Worm (Caenorhabditis elegans) whole organism, young adult: ENCODE measurements around the gene fbxa-131.
"Not testable (repeated sequence)": the region's sequence is repeated elsewhere in the genome, so short reads cannot be mapped to it uniquely, and the experiment has no call there.

Experiments used
- B0019.2 ChIP-seq: fragments of 200-800 bp; sonication (Bioruptor generic); conservative IDR thresholded peaks from 2 replicates; pipeline ENCODE4 v1.3.6; 2022; ENCODE audit warnings: missing genetic modification reagents, missing genetic modification characterization, missing compliant biosample characterization
- D2030.7 ChIP-seq: fragments of 200-800 bp; sonication (Bioruptor generic); IDR thresholded peaks from 2 replicates; pipeline ENCODE4 v1.3.6; 2022; ENCODE audit warnings: missing genetic modification reagents, missing genetic modification characterization, missing compliant biosample characterization
- F23B12.7 ChIP-seq: sonication (generic microtip); optimal IDR thresholded peaks from 2 replicates; lab custom pipeline; 2017; ENCODE audit warnings: missing genetic modification characterization, mild to moderate bottlenecking, missing compliant biosample characterization, antibody characterized with exemption, moderate library complexity; ENCODE audit not compliant: insufficient read depth
- F49E8.2 ChIP-seq: sonication (generic microtip); optimal IDR thresholded peaks from 3 replicates; lab custom pipeline; 2017; ENCODE audit warnings: missing genetic modification characterization, mild to moderate bottlenecking, missing compliant biosample characterization, antibody characterized with exemption, moderate library complexity; ENCODE audit not compliant: insufficient read depth
- F57A8.1 ChIP-seq: fragments of 200-800 bp; sonication (Bioruptor generic); optimal IDR thresholded peaks from 2 replicates; lab custom pipeline; 2018; ENCODE audit warnings: mild to moderate bottlenecking, missing genetic modification characterization, moderate library complexity, missing compliant biosample characterization
- Y79H2A.3 ChIP-seq: fragments of 200-800 bp; sonication (Bioruptor generic); conservative IDR thresholded peaks from 2 replicates; pipeline ENCODE4 v1.3.6; 2022; ENCODE audit warnings: missing genetic modification reagents, missing genetic modification characterization, missing compliant biosample characterization
- Y95B8A.8 ChIP-seq: fragments of 200-800 bp; sonication (Bioruptor generic); IDR thresholded peaks from 2 replicates; pipeline ENCODE4 v1.3.6; 2022; ENCODE audit warnings: missing genetic modification reagents, missing genetic modification characterization, missing compliant biosample characterization
- ZK185.1 ChIP-seq: sonication (generic microtip); optimal IDR thresholded peaks from 2 replicates; lab custom pipeline; 2016; ENCODE audit warnings: mild to moderate bottlenecking, missing genetic modification characterization, missing compliant biosample characterization; ENCODE audit not compliant: poor library complexity, severe bottlenecking
- ama-1 ChIP-seq, 3 experiments: fragments of 150-350 bp in 1 of 3; sonication (generic microtip) in 2 of 3; optimal IDR thresholded peaks; 2 replicates each; lab custom pipeline; 2014 to 2018; ENCODE audit warnings: missing biosample characterization in 2 of 3, missing genetic modification characterization in 2 of 3, missing genetic modification reagents in 2 of 3
- atf-7 ChIP-seq: sonication (generic microtip); optimal IDR thresholded peaks from 2 replicates; lab custom pipeline; 2017; ENCODE audit warnings: mild to moderate bottlenecking, missing genetic modification characterization, missing compliant biosample characterization
- athp-1 ChIP-seq: sonication (generic microtip); optimal IDR thresholded peaks from 2 replicates; lab custom pipeline; 2017; ENCODE audit warnings: mild to moderate bottlenecking, missing genetic modification characterization, missing compliant biosample characterization
- attf-3 ChIP-seq: fragments of 200-800 bp; sonication (Bioruptor generic); conservative IDR thresholded peaks from 2 replicates; pipeline ENCODE4 v1.3.6; 2022; ENCODE audit warnings: missing genetic modification reagents, missing genetic modification characterization, missing compliant biosample characterization
- attf-6 ChIP-seq: fragments of 200-800 bp; sonication (Bioruptor generic); IDR thresholded peaks from 2 replicates; pipeline ENCODE4 v1.3.6; 2022; ENCODE audit warnings: missing genetic modification reagents, missing genetic modification characterization, missing compliant biosample characterization
- bed-1 ChIP-seq: fragments of 200-800 bp; sonication (Bioruptor generic); IDR thresholded peaks from 2 replicates; pipeline ENCODE4 v1.3.6; 2022; ENCODE audit warnings: missing genetic modification reagents, missing genetic modification characterization, missing compliant biosample characterization
- cebp-2 ChIP-seq: fragments of 200-800 bp; sonication (Bioruptor generic); IDR thresholded peaks from 2 replicates; pipeline ENCODE4 v1.3.6; 2022; ENCODE audit warnings: missing genetic modification characterization, missing compliant biosample characterization
- ceh-40 ChIP-seq: fragments of 200-800 bp; sonication (Bioruptor generic); IDR thresholded peaks from 2 replicates; pipeline ENCODE4 v1.3.6; 2022; ENCODE audit warnings: missing genetic modification characterization, missing compliant biosample characterization
- dpff-1 ChIP-seq: sonication (generic microtip); optimal IDR thresholded peaks from 2 replicates; lab custom pipeline; 2017; ENCODE audit warnings: mild to moderate bottlenecking, missing genetic modification characterization, missing compliant biosample characterization
- ets-4 ChIP-seq: fragments of 200-800 bp; sonication (Bioruptor generic); optimal IDR thresholded peaks from 2 replicates; lab custom pipeline; 2018; ENCODE audit warnings: mild to moderate bottlenecking, missing genetic modification characterization, missing compliant biosample characterization
- fkh-3 ChIP-seq: sonication (generic microtip); optimal IDR thresholded peaks from 2 replicates; lab custom pipeline; 2016; ENCODE audit warnings: mild to moderate bottlenecking, missing genetic modification characterization, missing compliant biosample characterization
- gei-17 ChIP-seq: fragments of 200-800 bp; sonication (Bioruptor generic); optimal IDR thresholded peaks from 2 replicates; lab custom pipeline; 2018; ENCODE audit warnings: mild to moderate bottlenecking, missing genetic modification characterization, missing compliant biosample characterization
- him-1 ChIP-seq: sonication (generic microtip); optimal IDR thresholded peaks from 2 replicates; lab custom pipeline; 2016; ENCODE audit warnings: missing genotype, missing genetic modification reagents, missing genetic modification characterization, missing compliant biosample characterization
- hmg-1.2 ChIP-seq: fragments of 200-800 bp; sonication (Bioruptor generic); IDR thresholded peaks from 2 replicates; pipeline ENCODE4 v1.3.6; 2022; ENCODE audit warnings: missing genetic modification reagents, missing genetic modification characterization, missing compliant biosample characterization
- hmg-20 ChIP-seq: fragments of 200-800 bp; sonication (Bioruptor generic); IDR thresholded peaks from 2 replicates; pipeline ENCODE4 v1.3.6; 2022; ENCODE audit warnings: missing genetic modification reagents, missing genetic modification characterization, missing compliant biosample characterization
- hrde-1 ChIP-seq: sonication (generic microtip); optimal IDR thresholded peaks from 2 replicates; lab custom pipeline; 2016; ENCODE audit warnings: missing genetic modification characterization, mild to moderate bottlenecking, missing compliant biosample characterization, moderate library complexity, missing genotype, missing genetic modification reagents, borderline replicate concordance
- lir-1 ChIP-seq: fragments of 200-800 bp; sonication (Bioruptor generic); conservative IDR thresholded peaks from 2 replicates; pipeline ENCODE4 v1.3.6; 2022; ENCODE audit warnings: missing genetic modification reagents, missing genetic modification characterization, missing compliant biosample characterization
- lsl-1 ChIP-seq: fragments of 200-800 bp; sonication (Bioruptor generic); optimal IDR thresholded peaks from 2 replicates; lab custom pipeline; 2018; ENCODE audit warnings: mild to moderate bottlenecking, missing genetic modification characterization, moderate library complexity, missing compliant biosample characterization
- lsy-27 ChIP-seq: sonication (generic microtip); optimal IDR thresholded peaks from 2 replicates; lab custom pipeline; 2017; ENCODE audit warnings: missing genetic modification characterization, mild to moderate bottlenecking, missing compliant biosample characterization, antibody characterized with exemption, missing genotype, borderline replicate concordance; ENCODE audit not compliant: insufficient read depth
- madf-6 ChIP-seq: fragments of 200-800 bp; sonication (Bioruptor generic); IDR thresholded peaks from 2 replicates; pipeline ENCODE4 v1.3.6; 2022; ENCODE audit warnings: missing genetic modification reagents, missing genetic modification characterization, missing compliant biosample characterization
- mcd-1 ChIP-seq: fragments of 200-800 bp; sonication (Bioruptor generic); IDR thresholded peaks from 2 replicates; pipeline ENCODE4 v1.3.6; 2022; ENCODE audit warnings: missing genetic modification reagents, missing genetic modification characterization, missing compliant biosample characterization
- mel-28 ChIP-seq: sonication (generic microtip); optimal IDR thresholded peaks from 2 replicates; lab custom pipeline; 2016; ENCODE audit warnings: borderline replicate concordance, mild to moderate bottlenecking, missing genetic modification characterization, missing compliant biosample characterization
- nfya-1 ChIP-seq: sonication (generic microtip); optimal IDR thresholded peaks from 2 replicates; lab custom pipeline; 2017; ENCODE audit warnings: antibody characterized with exemption, missing compliant biosample characterization, missing genetic modification characterization, borderline replicate concordance; ENCODE audit not compliant: insufficient read depth
- nhr-80 ChIP-seq: sonication (generic microtip); optimal IDR thresholded peaks from 2 replicates; lab custom pipeline; 2016; ENCODE audit warnings: missing genetic modification characterization, missing compliant biosample characterization
- pbrm-1 ChIP-seq: fragments of 200-800 bp; sonication (Bioruptor generic); IDR thresholded peaks from 2 replicates; pipeline ENCODE4 v1.3.6; 2022; ENCODE audit warnings: missing genetic modification reagents, missing genetic modification characterization, missing compliant biosample characterization
- repo-1 ChIP-seq: sonication (generic microtip); optimal IDR thresholded peaks from 2 replicates; lab custom pipeline; 2017; ENCODE audit warnings: mild to moderate bottlenecking, missing genetic modification characterization, missing compliant biosample characterization
- snpc-4 ChIP-seq, 5 experiments: fragments of 150-350 bp in 1 of 5; sonication (generic microtip) in 4 of 5; optimal IDR thresholded peaks; 2 replicates each; lab custom pipeline; 2014 to 2018; ENCODE audit warnings: missing genetic modification characterization in 5 of 5, missing biosample characterization in 3 of 5, antibody characterized with exemption in 2 of 5, mild to moderate bottlenecking in 2 of 5, missing compliant biosample characterization in 2 of 5, missing genotype in 2 of 5, moderate library complexity in 2 of 5, missing genetic modification reagents in 1 of 5
- sptf-2 ChIP-seq: fragments of 200-800 bp; sonication (Bioruptor generic); optimal IDR thresholded peaks from 2 replicates; lab custom pipeline; 2018; ENCODE audit warnings: mild to moderate bottlenecking, missing genetic modification characterization, missing compliant biosample characterization
- tbx-9 ChIP-seq: sonication (generic microtip); optimal IDR thresholded peaks from 2 replicates; lab custom pipeline; 2016; ENCODE audit warnings: borderline replicate concordance, missing genetic modification characterization, inconsistent platforms, missing compliant biosample characterization
- unc-130 ChIP-seq: sonication (generic microtip); optimal IDR thresholded peaks from 2 replicates; lab custom pipeline; 2016; ENCODE audit warnings: missing genetic modification reagents, missing genetic modification characterization, missing compliant biosample characterization
- xnd-1 ChIP-seq: sonication (generic microtip); optimal IDR thresholded peaks from 2 replicates; lab custom pipeline; 2016; ENCODE audit warnings: missing genotype, missing genetic modification reagents, missing genetic modification characterization, missing compliant biosample characterization
- ztf-22 ChIP-seq: fragments of 200-800 bp; sonication (Bioruptor generic); optimal IDR thresholded peaks from 2 replicates; lab custom pipeline; 2018; ENCODE audit warnings: mild to moderate bottlenecking, missing genetic modification characterization, moderate library complexity, missing compliant biosample characterization
- ztf-28 ChIP-seq: fragments of 200-800 bp; sonication (Bioruptor generic); IDR thresholded peaks from 2 replicates; pipeline ENCODE4 v1.3.6; 2022; ENCODE audit warnings: missing genetic modification reagents, missing genetic modification characterization, missing compliant biosample characterization

fbxa-131 gene

DNA sequence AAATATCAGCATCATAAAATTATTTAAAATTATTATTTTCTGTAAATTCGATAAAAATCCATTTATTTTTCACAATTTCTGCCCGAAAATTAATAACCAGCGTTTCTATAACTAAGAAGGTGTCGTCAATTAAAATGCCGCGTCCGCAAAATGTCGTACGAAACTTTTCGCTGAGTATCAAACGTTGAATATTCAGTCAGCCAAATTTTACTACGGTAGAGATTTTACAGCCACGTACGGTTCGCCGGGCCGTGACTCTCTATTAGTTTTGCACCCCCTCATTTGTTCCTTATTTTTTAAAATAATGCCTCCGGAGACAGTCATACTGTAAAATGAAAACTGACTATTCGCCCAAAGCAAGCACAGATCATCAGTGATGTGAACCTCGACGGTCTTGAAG lies 32.6 kb downstream of the fbxa-131 start:
- TF ChIP-seq lsl-1 (GFP tag; lab: Kevin White, UChicago) (peak; percentile 19), D2030.7 (GFP tag; lab: Robert Waterston, UW) (peak; percentile 32; the same call in 1 of the 2 replicates), madf-6 (GFP tag; lab: Robert Waterston, UW) (peak; percentile 64), hrde-1 (tag; lab: Kevin White, UChicago) (peak; percentile 2), xnd-1 (peak; percentile 86), hmg-1.2 (peak; percentile 65), unc-130 (GFP tag; lab: Kevin White, UChicago) (peak; percentile 60), snpc-4 (tag; optimal IDR thresholded peaks at IDR 0.05; lab: Kevin White, UChicago) (peak in 1 of 4 experiments; percentile 56)
- TF ChIP-seq snpc-4 (GFP tag; optimal IDR thresholded peaks at IDR 0.05; lab: Kevin White, UChicago) = not testable (repeated sequence)

DNA sequence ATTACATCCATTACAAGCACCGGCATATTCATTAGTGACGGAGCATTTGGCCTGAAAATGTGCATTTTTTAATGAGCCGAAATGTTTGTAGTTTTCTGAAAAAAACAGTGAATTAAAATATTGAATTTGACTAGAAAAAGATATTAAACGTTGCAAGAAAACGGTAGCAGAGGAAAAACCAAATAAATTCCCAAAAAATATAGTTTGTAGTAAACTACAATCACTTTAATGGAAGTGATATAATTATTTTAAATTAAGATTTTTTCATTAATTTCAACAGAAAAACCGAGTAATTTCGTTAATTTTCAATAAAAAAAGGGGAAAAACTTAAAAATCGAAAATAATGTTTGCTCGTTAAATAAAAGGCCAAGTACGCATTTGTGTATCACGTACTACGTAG lies 33.4 kb downstream of the fbxa-131 start, which contains the start of gene M162.15:
M162.15 (minus strand) TSS at position 101 of the 400 bp plus-strand sequence.
- TF ChIP-seq attf-3 (no peak), repo-1 (tag; lab: Kevin White, UChicago) (no peak), bed-1 (GFP tag; lab: Robert Waterston, UW) (no peak), xnd-1 (no peak), ceh-40 (GFP tag; lab: Robert Waterston, UW) (no peak), ets-4 (GFP tag; lab: Kevin White, UChicago) (no peak), fkh-3 (tag; lab: Kevin White, UChicago) (no peak), gei-17 (no peak), F23B12.7 (tag; lab: Kevin White, UChicago) (no peak), attf-6 (GFP tag; lab: Robert Waterston, UW) (no peak), cebp-2 (no peak), nfya-1 (no peak), hrde-1 (tag; lab: Kevin White, UChicago) (no peak), hmg-1.2 (no peak), madf-6 (GFP tag; lab: Robert Waterston, UW) (no peak), mcd-1 (GFP tag; lab: Robert Waterston, UW) (no peak), hmg-20 (GFP tag; lab: Robert Waterston, UW) (no peak), sptf-2 (GFP tag; lab: Kevin White, UChicago) (no peak)

DNA sequence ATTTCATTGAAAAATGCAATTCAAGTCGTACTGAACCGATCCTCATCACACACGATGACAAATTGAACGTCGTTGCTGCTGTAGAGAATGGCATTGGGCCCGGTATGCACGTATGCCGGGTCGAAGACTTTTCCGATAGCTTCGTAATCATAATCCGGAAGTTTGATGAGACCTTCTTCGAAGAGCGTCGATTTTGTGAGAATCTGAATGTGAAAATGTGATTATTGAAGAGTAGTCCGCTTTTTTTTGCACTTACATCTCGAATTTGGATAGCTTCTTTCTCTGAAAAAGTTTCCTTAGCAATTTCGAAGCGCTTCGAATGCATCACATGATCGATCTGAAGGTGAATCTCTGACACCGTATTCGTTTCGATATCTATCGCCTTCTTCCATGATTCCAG lies 39.0 kb downstream of the fbxa-131 start, which contains the start of gene fbxa-118:
fbxa-118 (minus strand) TSS at position 101 of the 400 bp plus-strand sequence.
- TF ChIP-seq lsl-1 (GFP tag; lab: Kevin White, UChicago) = no peak
- TF ChIP-seq dpff-1 (tag; lab: Kevin White, UChicago) = no peak
- no peak for TF ChIP-seq athp-1 (tag; lab: Kevin White, UChicago)
- TF ChIP-seq F57A8.1 (GFP tag; lab: Kevin White, UChicago) = no peak
- TF ChIP-seq nhr-80 (tag; lab: Kevin White, UChicago) = no peak
- no peak for TF ChIP-seq pbrm-1 (GFP tag; lab: Robert Waterston, UW)
- no peak for TF ChIP-seq hrde-1 (tag; lab: Kevin White, UChicago)
- no peak for TF ChIP-seq B0019.2 (GFP tag; lab: Robert Waterston, UW)
- no peak for TF ChIP-seq Y95B8A.8 (GFP tag; lab: Robert Waterston, UW)
- no peak for TF ChIP-seq Y79H2A.3 (GFP tag; lab: Robert Waterston, UW)
- no peak for TF ChIP-seq atf-7 (tag; lab: Kevin White, UChicago)
- no peak for TF ChIP-seq ZK185.1
- TF ChIP-seq, all 124 proteins: peak for 0

DNA sequence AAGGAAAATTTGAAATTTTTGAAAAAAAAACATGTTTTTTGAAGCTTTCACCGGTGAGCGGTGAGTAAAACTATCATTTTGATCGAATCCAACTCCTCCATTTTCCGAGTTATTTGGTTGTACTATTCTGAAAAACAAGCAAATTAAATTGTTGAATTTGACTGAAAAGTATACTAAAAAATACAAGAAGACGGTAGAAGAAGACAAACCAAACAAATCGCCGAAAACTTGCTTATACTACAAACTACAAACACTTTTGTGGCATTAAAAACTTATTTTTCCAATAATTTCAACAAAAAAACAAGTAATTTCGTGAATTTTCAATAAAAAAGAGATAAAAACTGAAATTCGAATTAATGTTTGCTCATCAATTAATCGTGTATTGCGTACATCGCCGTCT lies 40.4 kb downstream of the fbxa-131 start, which contains the start of gene fbxa-194:
fbxa-194 (minus strand) TSS at position 101 of the 400 bp plus-strand sequence.
- no peak for TF ChIP-seq ets-4 (GFP tag; lab: Kevin White, UChicago)
- TF ChIP-seq him-1 = no peak
- TF ChIP-seq D2030.7 (GFP tag; lab: Robert Waterston, UW) = no peak
- TF ChIP-seq mel-28 (tag; lab: Kevin White, UChicago) = no peak
- TF ChIP-seq F49E8.2 (tag; lab: Kevin White, UChicago) = no peak
- no peak for TF ChIP-seq ceh-40 (GFP tag; lab: Robert Waterston, UW)
- no peak for TF ChIP-seq athp-1 (tag; lab: Kevin White, UChicago)
- no peak for TF ChIP-seq tbx-9
- no peak for TF ChIP-seq ama-1 (optimal IDR thresholded peaks at IDR 0.05; lab: Kevin White, UChicago)
- TF ChIP-seq ama-1 (GFP tag; optimal IDR thresholded peaks at IDR 0.05; lab: Kevin White, UChicago) = no peak
- TF ChIP-seq ztf-22 (GFP tag; lab: Kevin White, UChicago) = no peak
- no peak for TF ChIP-seq lir-1
- no peak for TF ChIP-seq ztf-28 (GFP tag; lab: Robert Waterston, UW)
- no peak for TF ChIP-seq lsy-27 (tag; lab: Kevin White, UChicago)
